Fruit fly (Drosophila melanogaster) S2 (cell line): ENCODE measurements around the gene Flacc.

ENCODE experiments used
- CG8478 ChIP-seq: fragments of >200 bp; optimal IDR thresholded peaks from 2 replicates; lab custom pipeline; 2018
- CTCF ChIP-seq, 2 experiments: fragments of >200 bp; optimal IDR thresholded peaks; 2 replicates each; lab custom pipeline; 2018

Gene Flacc

dm6 chrX:18924713-18925112 lies 31.3 kb upstream of the Flacc start:
- TF ChIP-seq CTCF (optimal IDR thresholded peaks at IDR 0.05; lab: Kevin White, UChicago): no peak

DNA sequence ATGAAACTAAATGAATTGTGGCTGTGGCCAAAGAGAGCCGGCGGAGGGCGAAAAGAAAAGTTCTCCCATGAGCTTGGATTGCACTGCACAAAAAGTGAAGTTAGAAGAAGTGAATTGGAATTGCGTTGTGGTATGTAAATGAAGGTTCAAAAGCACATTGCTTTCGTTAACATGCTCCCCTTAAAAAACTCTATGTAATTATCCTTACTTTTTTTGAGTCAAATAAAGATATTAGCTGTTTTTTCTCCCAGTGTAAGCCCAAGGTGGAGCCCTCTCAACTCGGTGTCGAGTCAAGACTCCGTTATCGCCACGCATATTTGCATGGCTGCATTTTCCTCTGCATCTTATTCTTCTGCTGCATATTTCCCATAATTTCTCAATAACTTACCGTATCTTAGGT lies 30.1 kb upstream of the Flacc start:
- TF ChIP-seq CG8478 (lab: Kevin White, UChicago) (no peak), CTCF (optimal IDR thresholded peaks at IDR 0.05; lab: Kevin White, UChicago) (no peak)

dm6 chrX:18920642-18921355 lies 27.4 kb upstream of the Flacc start:
- TF ChIP-seq CG8478 (lab: Kevin White, UChicago) (no peak), CTCF (optimal IDR thresholded peaks at IDR 0.05; lab: Kevin White, UChicago) (no peak)

- no peak for TF ChIP-seq CG8478 (lab: Kevin White, UChicago)
- TF ChIP-seq CTCF (optimal IDR thresholded peaks at IDR 0.05; lab: Kevin White, UChicago): no peak
These were observed 26.1 kb upstream of the Flacc start for dm6 chrX:18919422-18920029.

- TF ChIP-seq CG8478 (lab: Kevin White, UChicago): no peak
- TF ChIP-seq CTCF (optimal IDR thresholded peaks at IDR 0.05; lab: Kevin White, UChicago): no peak
These were observed 24.1 kb upstream of the Flacc start for dm6 chrX:18917585-18917984.

DNA sequence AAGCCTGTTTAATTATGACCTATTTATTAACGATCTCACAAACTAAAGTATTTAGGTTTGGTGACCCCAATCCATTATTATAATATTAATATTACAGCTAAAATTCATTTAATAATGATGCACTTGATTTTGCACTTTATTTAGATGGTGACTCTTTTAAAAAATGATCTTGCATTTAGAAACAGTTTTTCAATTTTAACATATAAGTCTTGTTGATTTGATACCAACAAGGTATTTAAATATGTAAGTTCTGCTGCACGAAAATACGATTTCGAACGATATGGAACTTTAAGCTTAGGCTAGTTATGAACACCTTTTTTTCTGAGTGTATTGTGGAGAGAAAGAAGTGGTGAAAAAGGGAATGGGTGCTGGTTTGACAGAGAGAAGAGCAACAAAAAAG lies 20.7 kb upstream of the Flacc start:
- TF ChIP-seq CG8478 (lab: Kevin White, UChicago) (no peak), CTCF (optimal IDR thresholded peaks at IDR 0.05; lab: Kevin White, UChicago) (no peak)

DNA sequence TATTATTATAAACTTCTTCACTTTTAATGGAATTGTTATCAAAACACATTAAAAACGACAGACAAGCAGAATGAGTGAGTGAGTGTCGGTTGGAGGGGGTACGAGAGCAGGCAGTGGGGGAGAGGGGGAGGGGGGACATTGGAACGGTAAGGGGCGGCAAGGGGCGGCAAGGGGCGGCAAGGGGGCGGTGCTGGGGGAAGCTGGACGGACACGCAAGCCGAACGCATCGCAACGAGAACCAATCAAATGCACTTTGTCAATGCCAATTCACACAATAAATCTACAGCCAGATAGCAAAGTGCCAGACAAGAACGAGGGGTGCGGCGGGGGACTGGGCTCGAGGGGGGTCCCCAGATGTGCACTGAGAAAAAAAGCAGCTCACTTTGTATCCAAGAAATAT lies 20.3 kb upstream of the Flacc start:
- no peak for TF ChIP-seq CG8478 (lab: Kevin White, UChicago)
- TF ChIP-seq CTCF (optimal IDR thresholded peaks at IDR 0.05; lab: Kevin White, UChicago): no peak

DNA sequence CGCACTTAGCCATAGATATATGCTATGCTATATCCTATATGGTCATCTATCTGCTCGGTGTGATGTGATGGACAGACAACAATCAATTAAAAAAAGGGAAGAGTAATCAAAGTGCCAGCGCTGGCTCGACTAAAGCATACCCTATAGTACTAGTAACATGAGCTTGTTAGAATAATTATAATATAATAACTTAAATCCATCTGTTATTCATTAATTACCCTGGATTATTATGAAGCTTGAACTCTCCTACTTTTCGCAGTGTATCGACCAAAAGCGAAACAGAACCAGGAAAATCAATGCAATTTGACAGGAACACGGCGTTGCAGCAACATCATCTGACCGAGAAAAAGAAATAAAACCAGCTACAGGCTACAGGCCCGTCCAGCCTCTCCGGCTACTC lies 19.9 kb upstream of the Flacc start:
- TF ChIP-seq CG8478 (lab: Kevin White, UChicago): no peak
- TF ChIP-seq CTCF (optimal IDR thresholded peaks at IDR 0.05; lab: Kevin White, UChicago): no peak

DNA sequence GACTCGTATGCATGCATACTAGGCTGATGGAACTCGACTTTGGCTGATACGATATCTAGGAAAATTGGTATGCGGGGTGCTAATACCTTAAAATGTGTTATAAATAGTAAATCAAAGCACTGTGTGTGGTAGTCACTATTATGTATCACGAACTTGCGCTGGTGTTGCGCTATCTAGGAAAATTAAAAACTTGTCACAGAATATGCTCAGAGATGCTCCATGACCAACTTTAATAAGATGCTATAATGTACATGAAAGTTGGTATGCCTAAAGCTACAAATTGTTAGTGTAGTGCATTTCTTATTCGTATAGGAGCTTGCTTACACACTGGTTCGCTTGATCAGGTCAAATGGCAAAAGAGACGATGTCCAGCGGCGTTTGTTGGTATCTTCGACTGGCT lies 17.4 kb upstream of the Flacc start:
- TF ChIP-seq CG8478 (lab: Kevin White, UChicago) (no peak), CTCF (optimal IDR thresholded peaks at IDR 0.05; lab: Kevin White, UChicago) (no peak)

dm6 chrX:18905152-18905551 lies 11.7 kb upstream of the Flacc start:
- TF ChIP-seq CG8478 (lab: Kevin White, UChicago): no peak
- TF ChIP-seq CTCF (optimal IDR thresholded peaks at IDR 0.05; lab: Kevin White, UChicago): no peak

DNA sequence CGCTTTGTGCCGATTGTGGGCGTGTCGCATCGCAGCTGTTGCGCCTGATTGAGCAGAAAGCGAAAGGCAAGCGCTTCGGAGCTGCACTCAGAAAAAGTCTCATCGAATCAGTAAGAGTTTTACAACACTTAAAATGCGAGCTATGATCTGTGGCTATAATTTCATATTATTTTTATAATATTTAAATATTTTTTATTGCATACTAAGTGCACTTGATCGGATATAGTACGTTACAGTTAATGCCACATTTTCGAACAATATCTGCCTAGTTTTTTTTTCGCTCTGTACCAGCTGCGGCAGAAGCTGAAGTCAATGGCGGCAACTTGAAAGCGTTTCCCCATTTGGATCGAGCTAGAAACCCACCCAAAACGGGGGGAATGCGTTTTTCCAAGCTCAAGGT lies 9.4 kb upstream of the Flacc start:
- TF ChIP-seq CG8478 (lab: Kevin White, UChicago) (no peak), CTCF (optimal IDR thresholded peaks at IDR 0.05; lab: Kevin White, UChicago) (no peak)

DNA sequence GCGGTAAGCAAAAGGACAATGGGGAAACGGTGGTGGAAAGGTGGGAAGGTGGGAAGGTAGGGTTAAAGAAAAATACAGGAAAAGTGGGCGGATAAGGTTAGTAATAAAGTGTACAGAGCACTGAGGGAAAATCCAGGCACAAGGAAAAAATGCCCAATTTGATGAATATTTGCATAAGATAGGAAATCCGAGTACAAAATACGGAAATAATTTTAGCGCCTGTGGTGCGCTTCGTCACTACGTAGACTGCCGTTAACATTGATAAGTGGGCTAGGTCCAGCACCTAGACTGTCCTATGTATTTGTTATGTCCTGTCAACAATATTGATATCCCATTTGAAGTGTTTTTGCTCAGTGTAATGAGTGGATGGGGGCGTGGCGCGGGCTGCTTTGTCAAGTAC lies 7.5 kb upstream of the Flacc start:
- TF ChIP-seq CTCF (optimal IDR thresholded peaks at IDR 0.05; lab: Kevin White, UChicago) (no peak), CG8478 (lab: Kevin White, UChicago) (no peak)

DNA sequence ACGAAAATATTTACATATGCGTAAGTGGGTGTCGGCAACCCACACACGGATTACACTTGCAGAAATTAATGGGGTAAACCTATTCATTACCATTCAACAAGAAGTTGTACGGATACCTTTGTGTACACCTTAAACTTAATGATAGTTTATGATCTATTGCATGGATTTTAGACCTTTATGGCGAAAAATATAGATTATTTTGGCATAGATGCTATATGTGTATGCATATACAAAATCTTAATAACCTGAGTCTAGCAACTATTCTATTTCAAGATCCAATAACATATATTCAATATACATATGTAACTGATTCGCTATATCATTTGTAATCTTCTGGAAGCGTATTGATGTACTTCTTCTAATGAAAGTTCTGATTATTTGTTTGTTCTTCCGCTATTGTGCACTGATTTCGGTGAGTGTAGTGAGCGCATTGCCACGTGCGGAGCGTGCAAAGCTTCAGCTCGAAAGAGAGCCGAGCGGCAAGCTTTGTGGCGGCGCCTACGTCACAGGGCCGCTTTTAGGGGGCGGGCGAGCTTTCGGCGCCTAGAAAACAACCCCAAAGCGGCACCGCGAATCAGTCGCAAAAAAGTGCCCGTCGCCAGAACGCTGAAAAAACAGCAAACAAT lies 6.5 kb upstream of the Flacc start, which contains the start of gene CG7378:
CG7378 (plus strand) TSS at position 576 of the 626 bp plus-strand sequence.
- no peak for TF ChIP-seq CTCF (optimal IDR thresholded peaks at IDR 0.05; lab: Kevin White, UChicago)
- no peak for TF ChIP-seq CG8478 (lab: Kevin White, UChicago)

dm6 chrX:18897906-18898305 lies 4.5 kb upstream of the Flacc start:
- no peak for TF ChIP-seq CG8478 (lab: Kevin White, UChicago)
- TF ChIP-seq CTCF (optimal IDR thresholded peaks at IDR 0.05; lab: Kevin White, UChicago): no peak

DNA sequence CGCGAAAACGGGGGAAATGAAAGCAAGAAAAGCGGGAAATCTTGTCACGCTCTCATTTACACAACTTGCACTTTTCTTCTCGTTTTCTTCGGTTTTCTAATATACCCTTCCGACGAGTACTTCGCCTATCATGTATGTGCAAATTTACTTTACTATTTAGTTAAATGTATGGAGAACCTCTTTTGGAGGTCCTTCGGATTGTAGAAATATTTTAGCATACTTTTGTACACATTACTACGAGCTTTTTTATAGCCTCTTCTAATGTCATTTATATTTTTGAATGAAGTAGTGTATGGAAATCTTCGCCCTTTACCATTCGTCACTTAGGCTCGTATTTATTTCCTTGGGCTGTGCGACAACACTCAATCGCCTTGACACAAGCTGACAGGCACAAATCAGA lies 3.9 kb upstream of the Flacc start:
- TF ChIP-seq CTCF (optimal IDR thresholded peaks at IDR 0.05; lab: Kevin White, UChicago): no peak
- TF ChIP-seq CG8478 (lab: Kevin White, UChicago): no peak
